Worm (Caenorhabditis elegans) whole organism, young adult: ENCODE measurements around the gene K09H11.15.
"Not testable (repeated sequence)": the region's sequence is repeated elsewhere in the genome, so short reads cannot be mapped to it uniquely, and the experiment has no call there.

Experiments
- C06A6.2 ChIP-seq: fragments of 200-800 bp; sonication (Bioruptor generic); conservative IDR thresholded peaks from 2 replicates; pipeline ENCODE4 v1.3.6; 2022; ENCODE audit warnings: missing genetic modification characterization, missing compliant biosample characterization
- D2030.7 ChIP-seq: fragments of 200-800 bp; sonication (Bioruptor generic); IDR thresholded peaks from 2 replicates; pipeline ENCODE4 v1.3.6; 2022; ENCODE audit warnings: missing genetic modification reagents, missing genetic modification characterization, missing compliant biosample characterization
- F22D6.2 ChIP-seq: sonication (generic microtip); optimal IDR thresholded peaks from 2 replicates; lab custom pipeline; 2016; ENCODE audit warnings: mild to moderate bottlenecking, missing genetic modification characterization, missing compliant biosample characterization
- F33H1.4 ChIP-seq: fragments of 200-800 bp; sonication (Bioruptor generic); IDR thresholded peaks from 2 replicates; pipeline ENCODE4 v1.3.6; 2022; ENCODE audit warnings: missing genetic modification reagents, missing genetic modification characterization, missing compliant biosample characterization
- F39B2.1 ChIP-seq: fragments of 200-800 bp; sonication (Bioruptor generic); IDR thresholded peaks from 2 replicates; pipeline ENCODE4 v1.3.6; 2022; ENCODE audit warnings: missing genetic modification reagents, missing genetic modification characterization, missing compliant biosample characterization
- F57C9.4 ChIP-seq: sonication (generic microtip); optimal IDR thresholded peaks from 2 replicates; lab custom pipeline; 2017; ENCODE audit warnings: mild to moderate bottlenecking, missing genetic modification characterization, missing compliant biosample characterization
- K11D2.4 ChIP-seq: fragments of 200-800 bp; sonication (Bioruptor generic); IDR thresholded peaks from 2 replicates; pipeline ENCODE4 v1.3.6; 2022; ENCODE audit warnings: missing genetic modification reagents, missing genetic modification characterization, missing compliant biosample characterization
- Y53G8AR.9 ChIP-seq: fragments of 200-800 bp; sonication (Bioruptor generic); conservative IDR thresholded peaks from 2 replicates; pipeline ENCODE4 v1.3.6; 2022; ENCODE audit warnings: missing genetic modification reagents, missing genetic modification characterization, missing compliant biosample characterization
- Y67H2A.10 ChIP-seq: fragments of 200-800 bp; sonication (Bioruptor generic); conservative IDR thresholded peaks from 2 replicates; pipeline ENCODE4 v1.3.6; 2022; ENCODE audit warnings: missing genetic modification reagents, missing genetic modification characterization, missing compliant biosample characterization
- Y95B8A.8 ChIP-seq: fragments of 200-800 bp; sonication (Bioruptor generic); IDR thresholded peaks from 2 replicates; pipeline ENCODE4 v1.3.6; 2022; ENCODE audit warnings: missing genetic modification reagents, missing genetic modification characterization, missing compliant biosample characterization
- akir-1 ChIP-seq: fragments of 200-800 bp; sonication (Bioruptor generic); optimal IDR thresholded peaks from 2 replicates; lab custom pipeline; 2018; ENCODE audit warnings: mild to moderate bottlenecking, missing genetic modification characterization, moderate library complexity, missing compliant biosample characterization
- ama-1 ChIP-seq, 3 experiments: fragments of 150-350 bp in 1 of 3; sonication (generic microtip) in 2 of 3; optimal IDR thresholded peaks; 2 replicates each; lab custom pipeline; 2014 to 2018; ENCODE audit warnings: missing biosample characterization in 2 of 3, missing genetic modification characterization in 2 of 3, missing genetic modification reagents in 2 of 3
- attf-3 ChIP-seq: fragments of 200-800 bp; sonication (Bioruptor generic); conservative IDR thresholded peaks from 2 replicates; pipeline ENCODE4 v1.3.6; 2022; ENCODE audit warnings: missing genetic modification reagents, missing genetic modification characterization, missing compliant biosample characterization
- cebp-1 ChIP-seq, 2 experiments: fragments of 200-800 bp in 1 of 2; sonication (Bioruptor generic) in 1 of 2; sonication (generic microtip) in 1 of 2; IDR thresholded peaks in 1 of 2; optimal IDR thresholded peaks in 1 of 2; 2 replicates each; pipeline versions ENCODE4 v1.3.6 to Lab custom; 2017 to 2022; ENCODE audit warnings: missing compliant biosample characterization in 2 of 2, missing genetic modification characterization in 2 of 2, mild to moderate bottlenecking in 1 of 2, missing genetic modification reagents in 1 of 2, moderate library complexity in 1 of 2
- ceh-100 ChIP-seq: fragments of 200-800 bp; sonication (Bioruptor generic); IDR thresholded peaks from 2 replicates; pipeline ENCODE4 v1.3.6; 2022; ENCODE audit warnings: missing genetic modification reagents, missing genetic modification characterization, missing compliant biosample characterization
- ceh-27 ChIP-seq: fragments of 200-800 bp; sonication (Bioruptor generic); optimal IDR thresholded peaks from 2 replicates; lab custom pipeline; 2018; ENCODE audit warnings: mild to moderate bottlenecking, missing genetic modification characterization, moderate library complexity, missing compliant biosample characterization
- ceh-40 ChIP-seq: fragments of 200-800 bp; sonication (Bioruptor generic); IDR thresholded peaks from 2 replicates; pipeline ENCODE4 v1.3.6; 2022; ENCODE audit warnings: missing genetic modification characterization, missing compliant biosample characterization
- ceh-91 ChIP-seq: fragments of 200-800 bp; sonication (Bioruptor generic); IDR thresholded peaks from 2 replicates; pipeline ENCODE4 v1.3.6; 2022; ENCODE audit warnings: missing genetic modification reagents, missing genetic modification characterization, missing compliant biosample characterization
- dox-1 ChIP-seq: fragments of 200-800 bp; sonication (Bioruptor generic); IDR thresholded peaks from 2 replicates; pipeline ENCODE4 v1.3.6; 2022; ENCODE audit warnings: missing genetic modification reagents, missing genetic modification characterization, missing compliant biosample characterization
- dpff-1 ChIP-seq: sonication (generic microtip); optimal IDR thresholded peaks from 2 replicates; lab custom pipeline; 2017; ENCODE audit warnings: mild to moderate bottlenecking, missing genetic modification characterization, missing compliant biosample characterization
- dpl-1 ChIP-seq: fragments of 150-350 bp; optimal IDR thresholded peaks from 2 replicates; lab custom pipeline; 2014; ENCODE audit warnings: missing biosample characterization, missing genetic modification reagents, missing genetic modification characterization
- egl-44 ChIP-seq: fragments of 200-800 bp; sonication (Bioruptor generic); IDR thresholded peaks from 2 replicates; pipeline ENCODE4 v1.3.6; 2022; ENCODE audit warnings: missing genetic modification reagents, missing genetic modification characterization, missing compliant biosample characterization
- egrh-3 ChIP-seq: fragments of 200-800 bp; sonication (Bioruptor generic); IDR thresholded peaks from 2 replicates; pipeline ENCODE4 v1.3.6; 2022; ENCODE audit warnings: missing genetic modification reagents, missing genetic modification characterization, missing compliant biosample characterization
- him-1 ChIP-seq: sonication (generic microtip); optimal IDR thresholded peaks from 2 replicates; lab custom pipeline; 2016; ENCODE audit warnings: missing genotype, missing genetic modification reagents, missing genetic modification characterization, missing compliant biosample characterization
- hmg-1.2 ChIP-seq: fragments of 200-800 bp; sonication (Bioruptor generic); IDR thresholded peaks from 2 replicates; pipeline ENCODE4 v1.3.6; 2022; ENCODE audit warnings: missing genetic modification reagents, missing genetic modification characterization, missing compliant biosample characterization
- madf-6 ChIP-seq: fragments of 200-800 bp; sonication (Bioruptor generic); IDR thresholded peaks from 2 replicates; pipeline ENCODE4 v1.3.6; 2022; ENCODE audit warnings: missing genetic modification reagents, missing genetic modification characterization, missing compliant biosample characterization
- mcd-1 ChIP-seq: fragments of 200-800 bp; sonication (Bioruptor generic); IDR thresholded peaks from 2 replicates; pipeline ENCODE4 v1.3.6; 2022; ENCODE audit warnings: missing genetic modification reagents, missing genetic modification characterization, missing compliant biosample characterization
- nfyb-1 ChIP-seq: fragments of 200-800 bp; sonication (Bioruptor generic); IDR thresholded peaks from 2 replicates; pipeline ENCODE4 v1.3.6; 2022; ENCODE audit warnings: missing genetic modification reagents, missing genetic modification characterization, missing compliant biosample characterization
- pbrm-1 ChIP-seq: fragments of 200-800 bp; sonication (Bioruptor generic); IDR thresholded peaks from 2 replicates; pipeline ENCODE4 v1.3.6; 2022; ENCODE audit warnings: missing genetic modification reagents, missing genetic modification characterization, missing compliant biosample characterization
- rcor-1 ChIP-seq: fragments of 200-800 bp; sonication (Bioruptor generic); IDR thresholded peaks from 2 replicates; pipeline ENCODE4 v1.3.6; 2022; ENCODE audit warnings: missing genetic modification reagents, missing genetic modification characterization, missing compliant biosample characterization
- rpc-1 ChIP-seq, 2 experiments: fragments of 150-350 bp in 1 of 2; sonication (generic microtip) in 1 of 2; optimal IDR thresholded peaks; 2 replicates each; lab custom pipeline; 2014 to 2018; ENCODE audit warnings: missing biosample characterization in 1 of 2, missing genetic modification characterization in 1 of 2, missing genetic modification reagents in 1 of 2, missing genotype in 1 of 2
- tbx-9 ChIP-seq: sonication (generic microtip); optimal IDR thresholded peaks from 2 replicates; lab custom pipeline; 2016; ENCODE audit warnings: borderline replicate concordance, missing genetic modification characterization, inconsistent platforms, missing compliant biosample characterization
- ztf-28 ChIP-seq: fragments of 200-800 bp; sonication (Bioruptor generic); IDR thresholded peaks from 2 replicates; pipeline ENCODE4 v1.3.6; 2022; ENCODE audit warnings: missing genetic modification reagents, missing genetic modification characterization, missing compliant biosample characterization

K09H11.15 gene

DNA sequence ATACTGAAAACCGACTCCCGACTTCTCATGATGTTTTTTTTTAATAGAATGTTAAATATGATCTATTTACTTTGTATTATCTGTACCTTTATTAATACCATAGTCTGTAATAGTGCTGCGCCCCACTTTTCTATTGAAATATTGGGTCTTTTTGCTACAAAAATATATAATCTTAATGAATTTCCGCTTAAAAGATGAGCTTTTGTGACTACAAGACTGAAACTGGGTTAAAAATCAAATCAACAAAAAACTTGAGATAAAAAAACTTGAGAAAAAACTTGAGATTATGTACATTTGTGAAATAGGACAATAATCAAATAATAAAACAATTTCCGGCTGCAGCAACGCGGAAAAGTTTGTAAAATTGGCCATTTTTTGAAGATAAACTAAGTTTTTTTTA, at the start of gene K09H11.15:
Gene K09H11.15 (minus strand): TSS at position 101 of the 400 bp plus-strand sequence.
- TF ChIP-seq F39B2.1 (GFP tag; lab: Robert Waterston, UW) (no peak), dpff-1 (tag; lab: Kevin White, UChicago) (no peak), ceh-40 (GFP tag; lab: Robert Waterston, UW) (no peak), dpl-1 (GFP tag; lab: Kevin White, UChicago) (no peak), ceh-27 (GFP tag; lab: Kevin White, UChicago) (no peak), tbx-9 (tag; lab: Kevin White, UChicago) (no peak), rpc-1 (optimal IDR thresholded peaks at IDR 0.05; lab: Kevin White, UChicago) (no peak), rpc-1 (tag; optimal IDR thresholded peaks at IDR 0.05; lab: Kevin White, UChicago) (no peak), him-1 (tag; lab: Kevin White, UChicago) (no peak), akir-1 (no peak), ama-1 (optimal IDR thresholded peaks at IDR 0.05; lab: Kevin White, UChicago) (no peak), ama-1 (GFP tag; optimal IDR thresholded peaks at IDR 0.05; lab: Kevin White, UChicago) (no peak), Y53G8AR.9 (no peak), C06A6.2 (GFP tag; lab: Robert Waterston, UW) (no peak), Y67H2A.10 (no peak)

DNA sequence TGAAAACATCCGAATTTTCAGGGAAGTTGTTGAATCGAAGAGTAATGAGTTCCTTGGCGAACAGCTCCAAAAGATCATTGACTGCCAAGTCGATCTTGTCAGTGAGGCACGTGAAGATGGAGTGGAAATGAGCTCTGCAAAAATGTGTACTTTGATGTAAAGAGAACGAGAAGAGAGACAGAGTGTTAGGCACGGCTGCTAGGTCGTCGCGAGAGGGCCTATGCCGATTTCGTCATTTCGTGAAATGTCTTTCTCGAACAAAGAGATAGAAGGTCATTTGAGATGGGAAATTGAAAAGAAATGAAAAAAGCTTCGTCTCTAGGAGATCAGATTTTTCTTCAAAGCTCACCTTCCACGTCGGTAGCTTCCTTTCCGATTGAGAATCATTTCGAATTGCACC, 49.3 kb upstream of the K09H11.15 start:
- TF ChIP-seq cebp-1 (GFP tag; IDR thresholded peaks at IDR 0.05; lab: Robert Waterston, UW) (no peak), cebp-1 (tag; optimal IDR thresholded peaks at IDR 0.05; lab: Kevin White, UChicago) (peak; percentile 77), F57C9.4 (peak; percentile 17), F22D6.2 (tag; lab: Kevin White, UChicago) (no peak)

DNA sequence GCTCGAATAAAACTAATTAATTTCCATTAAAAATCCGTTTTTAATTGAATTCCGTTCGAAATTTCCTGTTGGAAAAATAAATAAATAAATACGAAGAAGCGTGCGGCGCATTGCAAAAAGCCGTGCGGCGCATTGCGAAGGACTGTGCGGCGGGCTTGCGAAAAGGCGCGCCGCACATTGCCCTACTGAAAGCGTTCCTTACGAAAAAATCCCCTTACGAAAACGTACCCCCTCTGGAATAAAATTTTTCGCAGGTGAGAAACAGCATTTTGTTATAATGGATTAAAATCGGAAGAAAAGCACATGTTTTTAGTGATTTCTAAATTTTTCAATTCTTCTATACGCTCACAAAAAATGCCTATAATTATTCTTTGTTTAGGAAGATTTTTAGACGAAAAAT, 47.5 kb upstream of the K09H11.15 start:
- TF ChIP-seq pbrm-1 (GFP tag; lab: Robert Waterston, UW), result peak; percentile 59; the same call in 1 of the 2 replicates
- TF ChIP-seq egl-44 (GFP tag; lab: Robert Waterston, UW), result peak; percentile 39; the same call in 1 of the 2 replicates
- TF ChIP-seq egrh-3 (GFP tag; lab: Robert Waterston, UW), result 0 out of 2 replicates have a peak, but pooled peaks have one; percentile 37
- TF ChIP-seq ceh-100, result peak; percentile 85
- peak; percentile 42; the same call in 1 of the 2 replicates for TF ChIP-seq F33H1.4 (GFP tag; lab: Robert Waterston, UW)
- TF ChIP-seq mcd-1 (GFP tag; lab: Robert Waterston, UW), result peak; percentile 85
- peak; percentile 26; the same call in 1 of the 2 replicates for TF ChIP-seq rcor-1 (GFP tag; lab: Robert Waterston, UW)
- 0 out of 2 replicates have a peak, but pooled peaks have one; percentile 14 for TF ChIP-seq K11D2.4
- TF ChIP-seq madf-6, result peak; percentile 54
- peak; percentile 46; the same call in 1 of the 2 replicates for TF ChIP-seq cebp-1 (GFP tag; IDR thresholded peaks at IDR 0.05; lab: Robert Waterston, UW)
- TF ChIP-seq cebp-1 (tag; optimal IDR thresholded peaks at IDR 0.05; lab: Kevin White, UChicago), result not testable (repeated sequence)
- 0 out of 2 replicates have a peak, but pooled peaks have one; percentile 22 for TF ChIP-seq ceh-91 (GFP tag; lab: Robert Waterston, UW)
- TF ChIP-seq ztf-28, result 0 out of 2 replicates have a peak, but pooled peaks have one; percentile 68
- peak; percentile 84 for TF ChIP-seq nfyb-1 (GFP tag; lab: Robert Waterston, UW)
- peak; percentile 41; the same call in 1 of the 2 replicates for TF ChIP-seq Y95B8A.8 (GFP tag; lab: Robert Waterston, UW)
- TF ChIP-seq dox-1 (GFP tag; lab: Robert Waterston, UW), result peak; percentile 93
- TF ChIP-seq hmg-1.2 (GFP tag; lab: Robert Waterston, UW), result peak; percentile 46
- 0 out of 2 replicates have a peak, but pooled peaks have one; percentile 47 for TF ChIP-seq attf-3 (GFP tag; lab: Robert Waterston, UW)
- 0 out of 2 replicates have a peak, but pooled peaks have one; percentile 17 for TF ChIP-seq Y67H2A.10
- peak; percentile 53; the same call in 1 of the 2 replicates for TF ChIP-seq D2030.7
- TF ChIP-seq Y53G8AR.9, result peak; percentile 37; the same call in 1 of the 2 replicates
- TF ChIP-seq C06A6.2 (GFP tag; lab: Robert Waterston, UW), result peak; percentile 97
